Fruit fly (Drosophila melanogaster) whole organism, prepupa: ENCODE results near the gene CG7006.

Experiments used
- CG11762 ChIP-seq: fragments of 200-800 bp; sonication (Bioruptor generic); optimal IDR thresholded peaks from 3 replicates; lab custom pipeline; 2016; ENCODE audit warnings: missing biosample characterization, missing genetic modification characterization; ENCODE audit not compliant: insufficient read depth
- CG15336 ChIP-seq: fragments of 200-800 bp; sonication (Bioruptor generic); IDR thresholded peaks from 2 replicates; pipeline ENCODE4 v1.3.6; 2022; ENCODE audit warnings: missing biosample characterization, missing genetic modification characterization
- CG16779 ChIP-seq: fragments of 200-800 bp; sonication (Bioruptor generic); optimal IDR thresholded peaks from 3 replicates; lab custom pipeline; 2017; ENCODE audit warnings: missing biosample characterization, mild to moderate bottlenecking, missing genetic modification characterization
- CG3032 ChIP-seq: fragments of 200-800 bp; optimal IDR thresholded peaks from 2 replicates; lab custom pipeline; 2019; ENCODE audit warnings: missing biosample characterization, mild to moderate bottlenecking, missing genetic modification characterization, moderate library complexity
- CG32006 ChIP-seq: fragments of 200-800 bp; sonication (Bioruptor generic); optimal IDR thresholded peaks from 3 replicates; lab custom pipeline; 2017; ENCODE audit warnings: missing biosample characterization, mild to moderate bottlenecking, missing genetic modification characterization
- CG34406 ChIP-seq: fragments of 200-800 bp; sonication (Bioruptor generic); optimal IDR thresholded peaks from 3 replicates; lab custom pipeline; 2016; ENCODE audit warnings: missing biosample characterization, missing genetic modification characterization
- CG6163 ChIP-seq: fragments of 200-800 bp; sonication (Bioruptor generic); IDR thresholded peaks from 3 replicates; pipeline ENCODE4 v1.3.6; 2022; ENCODE audit warnings: missing biosample characterization, missing genetic modification characterization
- CG6276 ChIP-seq: fragments of 200-800 bp; sonication (Bioruptor generic); optimal IDR thresholded peaks from 2 replicates; lab custom pipeline; 2017; ENCODE audit warnings: missing biosample characterization, mild to moderate bottlenecking, missing genetic modification characterization
- CG6808 ChIP-seq: fragments of 200-800 bp; sonication (Bioruptor generic); optimal IDR thresholded peaks from 3 replicates; lab custom pipeline; 2017; ENCODE audit warnings: missing biosample characterization, missing genetic modification characterization, mild to moderate bottlenecking, moderate library complexity, missing genetic modification reagents
- CG7368 ChIP-seq: fragments of 200-800 bp; sonication (Bioruptor generic); optimal IDR thresholded peaks from 3 replicates; lab custom pipeline; 2016; ENCODE audit warnings: missing biosample characterization, missing genetic modification characterization
- CG8319 ChIP-seq: fragments of 200-800 bp; sonication (Bioruptor generic); optimal IDR thresholded peaks from 3 replicates; lab custom pipeline; 2016; ENCODE audit warnings: missing biosample characterization, missing genetic modification characterization
- CG8632 ChIP-seq: fragments of 200-800 bp; sonication (Bioruptor generic); optimal IDR thresholded peaks from 3 replicates; lab custom pipeline; 2016; ENCODE audit warnings: missing biosample characterization, missing genetic modification characterization
- CG9139 ChIP-seq: fragments of 200-800 bp; sonication (Bioruptor generic); optimal IDR thresholded peaks from 3 replicates; lab custom pipeline; 2017; ENCODE audit warnings: missing biosample characterization, mild to moderate bottlenecking, missing genetic modification characterization
- Eip75B ChIP-seq: fragments of 200-800 bp; sonication (Bioruptor generic); optimal IDR thresholded peaks from 3 replicates; lab custom pipeline; 2016; ENCODE audit warnings: missing biosample characterization, missing genetic modification characterization
- Eip78C ChIP-seq: fragments of 200-800 bp; sonication (Bioruptor generic); peaks from one replicate; lab custom pipeline; 2016; ENCODE audit warnings: missing biosample characterization, missing genetic modification characterization
- Eip93F ChIP-seq: fragments of 200-800 bp; sonication (Bioruptor generic); optimal IDR thresholded peaks from 2 replicates; lab custom pipeline; 2016; ENCODE audit warnings: missing biosample characterization, mild to moderate bottlenecking, missing genetic modification characterization
- Ets96B ChIP-seq: fragments of 200-800 bp; optimal IDR thresholded peaks from 2 replicates; lab custom pipeline; 2019; ENCODE audit warnings: missing biosample characterization, mild to moderate bottlenecking, missing genetic modification characterization, moderate library complexity
- Hr38 ChIP-seq: sonication (Bioruptor generic); optimal IDR thresholded peaks from 2 replicates; lab custom pipeline; 2016; ENCODE audit warnings: missing biosample characterization, missing genetic modification characterization
- Hr39 ChIP-seq: fragments of 200-800 bp; sonication (Bioruptor generic); optimal IDR thresholded peaks from 2 replicates; lab custom pipeline; 2016; ENCODE audit warnings: missing biosample characterization, missing genetic modification characterization
- Hr4 ChIP-seq: fragments of 200-800 bp; sonication (Bioruptor generic); optimal IDR thresholded peaks from 3 replicates; lab custom pipeline; 2016; ENCODE audit warnings: missing biosample characterization, missing genetic modification characterization
- Met ChIP-seq: fragments of 200-800 bp; sonication (Bioruptor generic); optimal IDR thresholded peaks from 3 replicates; lab custom pipeline; 2016; ENCODE audit warnings: missing biosample characterization, missing genetic modification characterization
- Sox102F ChIP-seq: fragments of 200-800 bp; sonication (Bioruptor generic); optimal IDR thresholded peaks from 2 replicates; lab custom pipeline; 2016; ENCODE audit warnings: missing biosample characterization, mild to moderate bottlenecking, missing genetic modification characterization
- Sox14 ChIP-seq: fragments of 200-800 bp; sonication (Bioruptor generic); optimal IDR thresholded peaks from 3 replicates; lab custom pipeline; 2016; ENCODE audit warnings: missing biosample characterization, missing genetic modification characterization
- Sox15 ChIP-seq: fragments of 200-800 bp; sonication (Bioruptor generic); optimal IDR thresholded peaks from 3 replicates; lab custom pipeline; 2016; ENCODE audit warnings: missing biosample characterization, missing genetic modification characterization
- cyc ChIP-seq: fragments of 200-800 bp; sonication (Bioruptor generic); optimal IDR thresholded peaks from 3 replicates; lab custom pipeline; 2016; ENCODE audit warnings: missing biosample characterization, missing genetic modification characterization
- dac ChIP-seq: fragments of 200-800 bp; sonication (Bioruptor generic); optimal IDR thresholded peaks from 2 replicates; lab custom pipeline; 2017; ENCODE audit warnings: missing biosample characterization, mild to moderate bottlenecking, missing genetic modification characterization
- dsx ChIP-seq: fragments of 200-800 bp; optimal IDR thresholded peaks from 3 replicates; lab custom pipeline; 2019; ENCODE audit warnings: missing biosample characterization, mild to moderate bottlenecking, missing genetic modification characterization, moderate library complexity; ENCODE audit not compliant: poor library complexity, severe bottlenecking
- eg ChIP-seq: fragments of 200-800 bp; sonication (Bioruptor generic); IDR thresholded peaks from 3 replicates; pipeline ENCODE4 v1.3.6; 2022; ENCODE audit warnings: missing biosample characterization, missing genetic modification characterization
- fd59A ChIP-seq: fragments of 200-800 bp; sonication (Bioruptor generic); optimal IDR thresholded peaks from 2 replicates; lab custom pipeline; 2017; ENCODE audit warnings: missing biosample characterization, mild to moderate bottlenecking, missing genetic modification characterization, missing genetic modification reagents
- fd85E ChIP-seq: fragments of 200-800 bp; sonication (Bioruptor generic); optimal IDR thresholded peaks from 3 replicates; lab custom pipeline; 2016; ENCODE audit warnings: missing biosample characterization, missing genetic modification characterization
- fkh ChIP-seq: fragments of 200-800 bp; sonication (Bioruptor generic); optimal IDR thresholded peaks from 3 replicates; lab custom pipeline; 2017; ENCODE audit warnings: missing biosample characterization, mild to moderate bottlenecking, missing genetic modification characterization, moderate library complexity
- net ChIP-seq: fragments of 200-800 bp; sonication (Bioruptor generic); optimal IDR thresholded peaks from 3 replicates; lab custom pipeline; 2016; ENCODE audit warnings: missing biosample characterization, missing genetic modification characterization
- pdm3 ChIP-seq: fragments of 200-800 bp; sonication (Bioruptor generic); optimal IDR thresholded peaks from 3 replicates; lab custom pipeline; 2016; ENCODE audit warnings: missing biosample characterization, missing genetic modification characterization
- salr ChIP-seq, 2 experiments: fragments of 200-800 bp; sonication (Bioruptor generic); optimal IDR thresholded peaks; 3 replicates each; lab custom pipeline; 2016 to 2018; ENCODE audit warnings: missing biosample characterization in 2 of 2, missing genetic modification characterization in 2 of 2, mild to moderate bottlenecking in 1 of 2
- spab ChIP-seq: fragments of 200-800 bp; sonication (Bioruptor generic); optimal IDR thresholded peaks from 2 replicates; lab custom pipeline; 2017; ENCODE audit warnings: missing biosample characterization, mild to moderate bottlenecking, missing genetic modification characterization, missing genetic modification reagents
- svp ChIP-seq: fragments of 200-800 bp; sonication (Bioruptor generic); peaks from one replicate; lab custom pipeline; 2016; ENCODE audit warnings: missing biosample characterization, missing genetic modification characterization
- topi ChIP-seq: fragments of 200-800 bp; sonication (Bioruptor generic); optimal IDR thresholded peaks from 3 replicates; lab custom pipeline; 2016; ENCODE audit warnings: missing biosample characterization, missing genetic modification characterization
- vri ChIP-seq: fragments of 200-800 bp; sonication (Bioruptor generic); optimal IDR thresholded peaks from 3 replicates; lab custom pipeline; 2016; ENCODE audit warnings: missing biosample characterization, mild to moderate bottlenecking, missing genetic modification characterization

Gene CG7006

DNA sequence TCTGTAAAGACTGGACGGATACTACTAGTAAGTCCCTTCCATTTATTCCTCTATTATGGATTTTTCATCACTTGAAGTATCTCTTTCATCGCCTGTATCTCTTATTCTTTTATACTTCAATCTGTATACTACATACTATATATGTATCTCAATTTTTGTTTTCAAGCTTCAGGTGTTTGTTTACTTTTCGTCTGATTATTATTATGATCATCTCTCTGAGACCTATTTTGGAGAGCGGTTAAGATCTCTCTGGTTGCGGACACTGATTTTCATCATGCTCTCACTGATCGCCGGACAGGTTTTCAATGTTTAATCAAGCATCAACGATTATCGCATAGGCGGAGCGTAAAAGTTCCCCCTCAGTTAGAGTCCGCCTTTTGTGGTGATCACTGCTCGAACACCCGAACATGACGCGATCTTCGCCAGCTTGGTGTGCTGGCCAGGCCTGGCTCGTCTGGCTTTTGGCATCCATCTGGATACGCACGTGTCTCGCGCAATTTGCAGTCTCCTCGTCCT is 12.2 kb downstream of the CG7006 start, which contains the start of gene CG7016:
Gene CG7016, plus strand, starts transcription at position 358 of the 516 bp plus-strand sequence.
- peak; percentile 31 for TF ChIP-seq fkh (GFP tag; lab: Kevin White, UChicago)
- TF ChIP-seq Hr38 (GFP tag; lab: Kevin White, UChicago): no peak
- TF ChIP-seq Hr39 (GFP tag; lab: Kevin White, UChicago): no peak
- no peak for TF ChIP-seq CG6808
- TF ChIP-seq Eip93F (GFP tag; lab: Kevin White, UChicago): no peak
- peak; percentile 50 for TF ChIP-seq svp (GFP tag; lab: Kevin White, UChicago)
- no peak for TF ChIP-seq Sox14 (GFP tag; lab: Kevin White, UChicago)
- no peak for TF ChIP-seq Eip75B
- TF ChIP-seq CG3032 (tag; lab: Kevin White, UChicago): no peak
- TF ChIP-seq dac (GFP tag; lab: Kevin White, UChicago): no peak
- TF ChIP-seq vri (GFP tag; lab: Kevin White, UChicago): peak; percentile 48
- TF ChIP-seq Ets96B: no peak
- TF ChIP-seq, all 60 proteins: peak for 3

- TF ChIP-seq topi: no peak
- TF ChIP-seq fd85E: no peak
- TF ChIP-seq CG6163 (GFP tag; lab: Robert Waterston, UW): no peak
- TF ChIP-seq fkh (GFP tag; lab: Kevin White, UChicago): no peak
- no peak for TF ChIP-seq Met (GFP tag; lab: Kevin White, UChicago)
- TF ChIP-seq spab (GFP tag; lab: Kevin White, UChicago): no peak
- no peak for TF ChIP-seq salr (GFP tag; optimal IDR thresholded peaks at IDR 0.05; lab: Kevin White, UChicago)
- no peak for TF ChIP-seq Sox15 (GFP tag; lab: Kevin White, UChicago)
- no peak for TF ChIP-seq CG11762 (GFP tag; lab: Kevin White, UChicago)
- no peak for TF ChIP-seq cyc (GFP tag; lab: Kevin White, UChicago)
- TF ChIP-seq fd59A (GFP tag; lab: Kevin White, UChicago): no peak
These were observed 13.5 kb downstream of the CG7006 start for dm6 chr3R:24863894-24864293.

- TF ChIP-seq Eip78C (peak; percentile 57), CG15336 (GFP tag; lab: Robert Waterston, UW) (peak; percentile 12; the same call in 1 of the 2 replicates), svp (GFP tag; lab: Kevin White, UChicago) (peak; percentile 65), Ets96B (peak; percentile 18), eg (0 out of 3 replicates have a peak, but pooled peaks have one; percentile 29), Met (GFP tag; lab: Kevin White, UChicago) (no peak), net (GFP tag; lab: Kevin White, UChicago) (no peak)
These were observed 14.4 kb downstream of the CG7006 start, which contains the start of the genes Srg1 and Elal for dm6 chr3R:24864719-24865400. Gene Srg1 (minus strand): TSS chr3R:24864732. Gene Elal (plus strand): TSS chr3R:24865350.

DNA sequence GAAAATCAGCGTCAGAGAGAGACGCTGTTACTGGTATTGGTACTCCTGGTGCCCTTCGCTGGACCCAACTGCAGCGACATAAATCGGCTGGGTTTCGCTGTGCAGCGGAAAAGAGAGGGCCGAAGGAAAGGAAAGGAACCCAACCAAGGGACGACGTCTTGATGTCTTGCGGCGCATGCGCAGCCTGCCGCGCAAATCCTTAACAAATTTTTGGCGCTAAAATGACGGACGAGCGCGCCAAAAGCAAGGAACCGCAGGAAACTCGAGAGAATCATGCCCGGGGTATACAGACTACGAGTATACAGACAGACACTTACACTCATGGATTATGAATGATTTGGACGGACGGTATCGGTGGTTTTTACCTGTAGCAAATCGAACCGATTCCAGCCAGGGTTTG is 16.5 kb downstream of the CG7006 start:
- TF ChIP-seq CG7368 (no peak), CG9139 (GFP tag; lab: Kevin White, UChicago) (no peak), CG8632 (GFP tag; lab: Kevin White, UChicago) (no peak), pdm3 (no peak), Eip75B (no peak), dsx (GFP tag; lab: Kevin White, UChicago) (no peak), Hr4 (GFP tag; lab: Kevin White, UChicago) (no peak)

dm6 chr3R:24867956-24868355 is 17.5 kb downstream of the CG7006 start:
- TF ChIP-seq CG6276 (GFP tag; lab: Kevin White, UChicago): no peak
- no peak for TF ChIP-seq spab (GFP tag; lab: Kevin White, UChicago)
- no peak for TF ChIP-seq CG34406 (GFP tag; lab: Kevin White, UChicago)
- TF ChIP-seq CG8319: no peak
- TF ChIP-seq CG6808: no peak
- TF ChIP-seq Hr38 (GFP tag; lab: Kevin White, UChicago): no peak
- no peak for TF ChIP-seq fd59A (GFP tag; lab: Kevin White, UChicago)
- TF ChIP-seq Eip75B: no peak
- no peak for TF ChIP-seq CG6163 (GFP tag; lab: Robert Waterston, UW)
- no peak for TF ChIP-seq CG16779 (tag; lab: Kevin White, UChicago)
- no peak for TF ChIP-seq CG32006 (GFP tag; lab: Kevin White, UChicago)
- TF ChIP-seq CG8632 (GFP tag; lab: Kevin White, UChicago): no peak
- no peak for TF ChIP-seq dsx (GFP tag; lab: Kevin White, UChicago)
- no peak for TF ChIP-seq cyc (GFP tag; lab: Kevin White, UChicago)
- no peak for TF ChIP-seq CG15336 (GFP tag; lab: Robert Waterston, UW)
- TF ChIP-seq Sox102F (GFP tag; lab: Kevin White, UChicago): no peak
- TF ChIP-seq Eip78C: no peak
- no peak for TF ChIP-seq vri (GFP tag; lab: Kevin White, UChicago)
- TF ChIP-seq, all 60 proteins: peak for 0
